Worm (Caenorhabditis elegans): ENCODE measurements around the gene igcm-4.

DNA sequence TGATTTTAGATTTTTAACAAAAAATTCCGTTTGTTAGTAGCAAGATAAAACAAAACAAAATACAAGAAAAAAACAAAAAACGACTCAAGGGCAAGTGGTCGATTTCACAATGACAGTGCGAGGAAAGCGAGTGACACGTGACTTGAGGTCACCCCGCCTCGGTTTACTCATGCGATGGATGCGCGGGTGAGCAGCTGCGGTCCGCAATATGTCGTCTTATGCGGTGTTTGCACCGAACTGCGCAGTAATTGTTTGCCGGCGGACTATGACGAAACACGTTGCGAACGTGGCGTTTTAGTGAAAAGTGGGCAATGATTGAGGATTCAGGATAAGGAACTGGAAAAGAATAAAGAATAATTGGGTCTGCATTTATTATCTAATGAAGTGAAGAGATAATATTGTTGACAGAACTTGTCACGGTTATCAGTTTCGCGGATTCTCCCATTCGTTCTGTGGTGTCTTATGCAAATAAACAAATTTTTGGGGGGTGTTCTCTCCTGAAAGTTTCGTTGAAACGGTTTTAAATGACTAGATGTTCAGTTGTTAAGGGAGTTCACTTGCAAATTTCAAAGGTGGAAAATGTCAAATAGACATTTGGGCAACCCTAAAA is 25.3 kb upstream of the igcm-4 start:
- TF ChIP-seq ref-1 (GFP tag; conservative IDR thresholded peaks at IDR 0.05) = no peak
- no peak for TF ChIP-seq ztf-23 (GFP tag; IDR thresholded peaks at IDR 0.05)
- TF ChIP-seq flt-1 (GFP tag; IDR thresholded peaks at IDR 0.05) = no peak
- no peak for TF ChIP-seq T22C8.4 (GFP tag; IDR thresholded peaks at IDR 0.05)
